Fruit fly (Drosophila melanogaster) whole organism, wandering third instar larva: ENCODE measurements around the gene aralar1.
A peak's percentile ranks its signal among the peaks of the same experiment; 100 is the strongest.

Source experiments
- Abd-B ChIP-seq: fragments of >200 bp; optimal IDR thresholded peaks from 2 replicates; lab custom pipeline; 2017; ENCODE audit warnings: missing biosample characterization, missing genetic modification characterization
- Dfd ChIP-seq: fragments of >200 bp; optimal IDR thresholded peaks from 2 replicates; lab custom pipeline; 2017; ENCODE audit warnings: missing biosample characterization, missing genetic modification characterization
- Mio ChIP-seq: sonication (Bioruptor generic); optimal IDR thresholded peaks from 2 replicates; lab custom pipeline; 2016; ENCODE audit warnings: missing biosample characterization, missing genetic modification characterization
- OdsH ChIP-seq: fragments of 200-800 bp; sonication (Bioruptor generic); optimal IDR thresholded peaks from 2 replicates; lab custom pipeline; 2016; ENCODE audit warnings: missing biosample characterization, mild to moderate bottlenecking, missing genetic modification characterization
- brk ChIP-seq: fragments of 200-800 bp; sonication (Bioruptor generic); optimal IDR thresholded peaks from 2 replicates; lab custom pipeline; 2016; ENCODE audit warnings: missing biosample characterization, mild to moderate bottlenecking, missing genetic modification characterization
- dsf ChIP-seq: sonication (Bioruptor generic); optimal IDR thresholded peaks from 2 replicates; lab custom pipeline; 2016; ENCODE audit warnings: missing biosample characterization, missing genetic modification characterization, borderline replicate concordance
- fru ChIP-seq: fragments of 200-800 bp; sonication (Bioruptor generic); optimal IDR thresholded peaks from 3 replicates; lab custom pipeline; 2016; ENCODE audit warnings: missing biosample characterization, mild to moderate bottlenecking, missing genetic modification characterization
- lola ChIP-seq: fragments of >200 bp; optimal IDR thresholded peaks from 2 replicates; lab custom pipeline; 2017; ENCODE audit warnings: missing biosample characterization, missing genetic modification characterization

- TF ChIP-seq fru (no peak), Dfd (GFP tag; lab: Kevin White, UChicago) (no peak), dsf (GFP tag; lab: Kevin White, UChicago) (no peak), Mio (GFP tag; lab: Kevin White, UChicago) (no peak), lola (GFP tag; lab: Kevin White, UChicago) (no peak), Abd-B (GFP tag; lab: Kevin White, UChicago) (no peak), brk (GFP tag; lab: Kevin White, UChicago) (peak; percentile 56), OdsH (no peak)
Observed at dm6 chr3R:30465775-30466494, 10.3 kb upstream of the aralar1 start, which contains the start of gene PH4alphaEFB.
